Fruit fly (Drosophila melanogaster): ENCODE data around the gene CG3437.
A peak's percentile ranks its signal among the peaks of the same experiment; 100 is the strongest.

CG3437 gene

DNA sequence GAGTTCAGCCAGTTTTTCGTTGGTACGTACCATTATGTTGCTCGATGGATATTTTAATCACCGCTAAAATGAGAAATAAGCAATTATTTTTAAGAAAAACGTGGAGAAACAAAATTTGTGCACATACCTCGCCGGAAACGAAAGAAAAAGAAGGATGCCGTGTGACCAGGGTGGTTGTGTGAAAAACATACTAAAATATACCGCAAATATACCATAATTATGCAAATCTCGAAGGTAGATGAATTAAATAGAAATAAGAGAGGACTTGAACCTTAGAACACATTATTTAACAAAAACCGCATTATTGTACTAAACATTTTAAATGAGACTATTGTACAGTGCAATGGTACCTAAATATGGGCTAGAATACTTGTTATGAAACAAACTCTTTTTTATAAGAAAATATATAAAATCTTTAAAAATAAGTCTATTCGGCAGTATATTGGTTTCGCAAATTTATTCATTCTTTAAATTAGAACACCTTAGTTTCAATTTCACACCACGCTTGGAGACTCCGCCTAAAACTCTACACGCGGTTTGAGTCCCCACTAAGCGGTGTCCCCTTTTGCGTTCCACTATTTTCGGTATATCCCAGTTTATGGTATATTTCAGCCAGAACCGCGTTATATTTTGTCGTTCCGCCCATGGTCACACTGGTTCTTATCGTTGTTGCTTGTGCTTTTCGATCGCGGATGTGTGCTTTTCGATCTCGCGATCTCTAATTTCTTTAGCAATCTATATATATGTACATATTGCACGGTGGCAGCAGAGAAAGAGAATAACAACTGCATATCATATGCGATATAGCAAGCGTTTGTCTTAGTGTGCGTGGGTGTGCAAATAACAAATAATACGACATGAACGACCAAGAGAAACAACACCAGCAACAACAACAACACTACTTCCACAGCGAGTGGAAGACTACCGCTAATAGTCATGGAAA lies 27.5 kb downstream of the CG3437 start, which contains the start of the genes RpS17 and MTF-1 (continued):
- TF ChIP-seq nerfin-2 (GFP tag; IDR thresholded peaks at IDR 0.05; ENCODE audit: partially characterized antibody) (no peak), CG10654 (GFP tag; optimal IDR thresholded peaks at IDR 0.05) (no peak), sisA (GFP tag; IDR thresholded peaks at IDR 0.05) (no peak), grau (tag; optimal IDR thresholded peaks at IDR 0.05) (peak; percentile 40), dysf (GFP tag; IDR thresholded peaks at IDR 0.05) (0 out of 3 replicates have a peak, but pooled peaks have one; percentile 32), CG18011 (GFP tag; optimal IDR thresholded peaks at IDR 0.05) (peak; percentile 7), mam (GFP tag; optimal IDR thresholded peaks at IDR 0.05) (no peak), her (GFP tag; optimal IDR thresholded peaks at IDR 0.05) (no peak), abd-A (tag; optimal IDR thresholded peaks at IDR 0.05) (no peak), esg (GFP tag; conservative IDR thresholded peaks at IDR 0.05) (no peak), CG4360 (GFP tag; IDR thresholded peaks at IDR 0.05) (peak; percentile 87), Hmr (GFP tag; optimal IDR thresholded peaks at IDR 0.05) (peak; percentile 66), tgo (GFP tag; IDR thresholded peaks at IDR 0.05) (peak; percentile 51), HLH4C (GFP tag; IDR thresholded peaks at IDR 0.05; ENCODE audit: partially characterized antibody) (no peak), CG1529 (GFP tag; optimal IDR thresholded peaks at IDR 0.05) (peak; percentile 51), CG12744 (GFP tag; optimal IDR thresholded peaks at IDR 0.05) (no peak), toy (GFP tag; IDR thresholded peaks at IDR 0.05) (no peak), Side (GFP tag; optimal IDR thresholded peaks at IDR 0.05) (peak; percentile 59), hb (GFP tag; IDR thresholded peaks at IDR 0.05; ENCODE audit: partially characterized antibody) (no peak), CG7786 (GFP tag; optimal IDR thresholded peaks at IDR 0.05) (no peak), gro (GFP tag; optimal IDR thresholded peaks at IDR 0.05) (peak; percentile 4), Hey (tag; optimal IDR thresholded peaks at IDR 0.05) (no peak), CG12391 (tag; optimal IDR thresholded peaks at IDR 0.05) (peak; percentile 44), MBD-R2 (GFP tag; IDR thresholded peaks at IDR 0.05) (peak; percentile 43; the same call in 1 of the 2 replicates), slp2 (GFP tag; optimal IDR thresholded peaks at IDR 0.05) (peak; percentile 26), CkIIα-i1 (GFP tag; IDR thresholded peaks at IDR 0.05) (no peak), Aef1 (GFP tag; IDR thresholded peaks at IDR 0.05) (no peak), en (GFP tag; optimal IDR thresholded peaks at IDR 0.05) (peak; percentile 5), Sox100B (GFP tag; optimal IDR thresholded peaks at IDR 0.05) (peak; percentile 46), CG12236 (GFP tag; optimal IDR thresholded peaks at IDR 0.05) (peak; percentile 30), btn (GFP tag; optimal IDR thresholded peaks at IDR 0.05) (no peak), CG3847 (GFP tag; IDR thresholded peaks at IDR 0.05) (peak; percentile 34; the same call in 1 of the 2 replicates), CG3163 (GFP tag; optimal IDR thresholded peaks at IDR 0.05) (peak; percentile 39), CG7372 (GFP tag; IDR thresholded peaks at IDR 0.05) (no peak; the same call in 1 of the 2 replicates), CG1792 (GFP tag; optimal IDR thresholded peaks at IDR 0.05) (no peak), Atf6 (GFP tag; IDR thresholded peaks at IDR 0.05) (no peak), ap (GFP tag; IDR thresholded peaks at IDR 0.05) (no peak), CG13287 (GFP tag; IDR thresholded peaks at IDR 0.05; ENCODE audit: partially characterized antibody) (peak; percentile 61; the same call in 1 of the 2 replicates), gt (GFP tag; IDR thresholded peaks at IDR 0.05) (no peak), HLH3B (GFP tag; IDR thresholded peaks at IDR 0.05) (peak; percentile 34; the same call in 1 of the 2 replicates), fru (optimal IDR thresholded peaks at IDR 0.05) (no peak), sima (GFP tag; optimal IDR thresholded peaks at IDR 0.05) (no peak), CG15601 (tag; optimal IDR thresholded peaks at IDR 0.05) (peak; percentile 63), bowl (GFP tag; IDR thresholded peaks at IDR 0.05) (no peak), CG10209 (GFP tag; optimal IDR thresholded peaks at IDR 0.05) (peak; percentile 66), schlank (tag; optimal IDR thresholded peaks at IDR 0.05) (peak; percentile 46), ash1 (GFP tag; optimal IDR thresholded peaks at IDR 0.05) (no peak), lilli (GFP tag; optimal IDR thresholded peaks at IDR 0.05) (no peak), unpg (GFP tag; optimal IDR thresholded peaks at IDR 0.05) (peak; percentile 60), CG16815 (GFP tag; optimal IDR thresholded peaks at IDR 0.05) (no peak)
